Fruit fly (Drosophila melanogaster): ENCODE results near the gene CG34241.

Gene CG34241

dm6 chr3L:12083861-12084260 lies 43.9 kb upstream of the CG34241 start (continued):
- TF ChIP-seq Lhr (GFP tag; optimal IDR thresholded peaks at IDR 0.05) (peak; percentile 46), dmrt99B (tag; optimal IDR thresholded peaks at IDR 0.05) (peak; percentile 54), CG6689 (GFP tag; IDR thresholded peaks at IDR 0.05) (peak; percentile 35; the same call in 1 of the 2 replicates), Aef1 (GFP tag; IDR thresholded peaks at IDR 0.05) (no peak), gem (tag; optimal IDR thresholded peaks at IDR 0.05) (peak; percentile 70), Elba2 (GFP tag; optimal IDR thresholded peaks at IDR 0.05) (no peak), CG11695 (GFP tag; IDR thresholded peaks at IDR 0.05) (0 out of 3 replicates have a peak, but pooled peaks have one; percentile 38), CG4820 (GFP tag; optimal IDR thresholded peaks at IDR 0.05) (peak; percentile 40), CG12071 (GFP tag; optimal IDR thresholded peaks at IDR 0.05) (peak; percentile 66), CG2678 (tag; optimal IDR thresholded peaks at IDR 0.05) (peak; percentile 60), CG7928 (GFP tag; optimal IDR thresholded peaks at IDR 0.05) (no peak), pho (GFP tag; optimal IDR thresholded peaks at IDR 0.05) (no peak), zfh1 (GFP tag; IDR thresholded peaks at IDR 0.05) (0 out of 3 replicates have a peak, but pooled peaks have one; percentile 23), Hey (tag; optimal IDR thresholded peaks at IDR 0.05) (peak; percentile 17), CG17385 (GFP tag; optimal IDR thresholded peaks at IDR 0.05) (peak; percentile 46), MBD-R2 (GFP tag; IDR thresholded peaks at IDR 0.05) (no peak), Opbp (GFP tag; IDR thresholded peaks at IDR 0.05; ENCODE audit: partially characterized antibody) (no peak), NfI (GFP tag; optimal IDR thresholded peaks at IDR 0.05) (peak; percentile 4), CG7839 (tag; optimal IDR thresholded peaks at IDR 0.05) (peak; percentile 39), CG16815 (GFP tag; optimal IDR thresholded peaks at IDR 0.05) (no peak), CG10979 (tag; optimal IDR thresholded peaks at IDR 0.05) (peak; percentile 68), grau (tag; optimal IDR thresholded peaks at IDR 0.05) (peak; percentile 41), Bdp1 (GFP tag; optimal IDR thresholded peaks at IDR 0.05) (peak; percentile 3), trem (tag; optimal IDR thresholded peaks at IDR 0.05) (peak; percentile 54), CG15073 (GFP tag; optimal IDR thresholded peaks at IDR 0.05) (no peak), CG11085 (GFP tag; IDR thresholded peaks at IDR 0.05) (no peak), CG30403 (GFP tag; optimal IDR thresholded peaks at IDR 0.05) (no peak), sob (GFP tag; IDR thresholded peaks at IDR 0.05) (no peak), CrebB (tag; optimal IDR thresholded peaks at IDR 0.05) (peak; percentile 61), CG10654 (GFP tag; optimal IDR thresholded peaks at IDR 0.05) (peak; percentile 48), Rfx (GFP tag; IDR thresholded peaks at IDR 0.05) (no peak), Ptx1 (GFP tag; IDR thresholded peaks at IDR 0.05) (peak; percentile 26; the same call in 1 of the 2 replicates), CG17361 (GFP tag; IDR thresholded peaks at IDR 0.05) (0 out of 3 replicates have a peak, but pooled peaks have one; percentile 42), cwo (GFP tag; optimal IDR thresholded peaks at IDR 0.05) (peak; percentile 13), Six4 (GFP tag; optimal IDR thresholded peaks at IDR 0.05) (peak; percentile 23), onecut (GFP tag; IDR thresholded peaks at IDR 0.05) (peak; percentile 62), CG15514 (GFP tag; optimal IDR thresholded peaks at IDR 0.05) (peak; percentile 31), CG30431 (GFP tag; optimal IDR thresholded peaks at IDR 0.05) (peak; percentile 15), inv (GFP tag; IDR thresholded peaks at IDR 0.05; ENCODE audit: partially characterized antibody) (no peak), CG12155 (GFP tag; optimal IDR thresholded peaks at IDR 0.05) (no peak), ac (GFP tag; optimal IDR thresholded peaks at IDR 0.05) (peak; percentile 87), tgo (GFP tag; IDR thresholded peaks at IDR 0.05) (peak; percentile 24; the same call in 2 of the 3 replicates), CG3065 (GFP tag; optimal IDR thresholded peaks at IDR 0.05) (peak; percentile 7), CG16863 (GFP tag; optimal IDR thresholded peaks at IDR 0.05) (no peak), ken (GFP tag; IDR thresholded peaks at IDR 0.05) (0 out of 3 replicates have a peak, but pooled peaks have one; percentile 35), BEAF-32 (GFP tag; optimal IDR thresholded peaks at IDR 0.05) (no peak), Vsx1 (GFP tag; optimal IDR thresholded peaks at IDR 0.05) (peak; percentile 82), ara (GFP tag; IDR thresholded peaks at IDR 0.05) (peak; percentile 52), Sox102F (GFP tag; optimal IDR thresholded peaks at IDR 0.05) (peak; percentile 36), CG3281 (GFP tag; optimal IDR thresholded peaks at IDR 0.05) (peak; percentile 48), CG10366 (GFP tag; IDR thresholded peaks at IDR 0.05) (no peak)
